Worm (Caenorhabditis elegans) whole organism, late embryonic: Measurements from ENCODE around the gene C01C10.2.

Source experiments
- T23F11.4 ChIP-seq: fragments of 200-800 bp; sonication (Bioruptor generic); optimal IDR thresholded peaks from 2 replicates; lab custom pipeline; 2018; ENCODE audit warnings: mild to moderate bottlenecking, missing genetic modification characterization, missing compliant biosample characterization
- ama-1 ChIP-seq: fragments of 150-350 bp; optimal IDR thresholded peaks from 2 replicates; lab custom pipeline; 2014
- ceh-14 ChIP-seq: sonication (generic microtip); optimal IDR thresholded peaks from 2 replicates; lab custom pipeline; 2016; ENCODE audit warnings: missing genotype, missing genetic modification characterization, missing compliant biosample characterization
- ceh-45 ChIP-seq: fragments of 200-800 bp; sonication (Bioruptor generic); IDR thresholded peaks from 2 replicates; pipeline ENCODE4 v1.3.6; 2022; ENCODE audit warnings: missing genetic modification reagents, missing genetic modification characterization, missing compliant biosample characterization
- eyg-1 ChIP-seq: sonication (generic microtip); optimal IDR thresholded peaks from 2 replicates; lab custom pipeline; 2016; ENCODE audit warnings: missing genotype, missing genetic modification characterization, missing compliant biosample characterization
- nhr-11 ChIP-seq: fragments of 150-350 bp; optimal IDR thresholded peaks from 2 replicates; lab custom pipeline; 2014; ENCODE audit warnings: missing biosample characterization, missing genetic modification characterization
- pag-3 ChIP-seq: sonication (generic microtip); optimal IDR thresholded peaks from 2 replicates; lab custom pipeline; 2016; ENCODE audit warnings: missing compliant biosample characterization, missing genetic modification characterization, borderline replicate concordance
- pat-9 ChIP-seq: fragments of 200-800 bp; sonication (Bioruptor generic); optimal IDR thresholded peaks from 2 replicates; lab custom pipeline; 2018; ENCODE audit warnings: mild to moderate bottlenecking, missing genetic modification characterization, moderate library complexity, missing compliant biosample characterization
- ref-2 ChIP-seq: sonication (generic microtip); optimal IDR thresholded peaks from 2 replicates; lab custom pipeline; 2016; ENCODE audit warnings: missing genetic modification characterization, missing compliant biosample characterization
- unc-3 ChIP-seq, 2 experiments: fragments of 200-800 bp in 1 of 2; sonication (Bioruptor generic) in 1 of 2; sonication (generic microtip) in 1 of 2; conservative IDR thresholded peaks in 1 of 2; optimal IDR thresholded peaks in 1 of 2; 2 replicates each; pipeline versions ENCODE4 v1.3.6 to Lab custom; 2016 to 2022; ENCODE audit warnings: missing compliant biosample characterization in 2 of 2, missing genetic modification characterization in 2 of 2, missing genetic modification reagents in 1 of 2
- unc-86 ChIP-seq: sonication (generic microtip); optimal IDR thresholded peaks from 2 replicates; lab custom pipeline; 2016; ENCODE audit warnings: missing genetic modification characterization, missing compliant biosample characterization

ce11 chrX:7430483-7430882, 7.4 kb downstream of the C01C10.2 start:
- TF ChIP-seq nhr-11, result no peak
- TF ChIP-seq eyg-1 (tag; lab: Kevin White, UChicago), result no peak
- TF ChIP-seq ceh-14, result no peak
- TF ChIP-seq unc-3 (GFP tag; conservative IDR thresholded peaks at IDR 0.05; lab: Robert Waterston, UW), result no peak
- no peak for TF ChIP-seq unc-3 (tag; optimal IDR thresholded peaks at IDR 0.05; lab: Kevin White, UChicago)
- TF ChIP-seq T23F11.4 (GFP tag; lab: Kevin White, UChicago), result no peak
- TF ChIP-seq ama-1 (lab: Kevin White, UChicago), result no peak
- TF ChIP-seq ref-2 (tag; lab: Kevin White, UChicago), result no peak
- no peak for TF ChIP-seq ceh-45 (GFP tag; lab: Robert Waterston, UW)
- TF ChIP-seq pat-9 (tag; lab: Kevin White, UChicago), result no peak
- no peak for TF ChIP-seq unc-86
- TF ChIP-seq pag-3, result no peak
